Worm (Caenorhabditis elegans): Measurements from ENCODE around the gene Y71H10B.1.
"Not testable (repeated sequence)": the region's sequence is repeated elsewhere in the genome, so short reads cannot be mapped to it uniquely, and the experiment has no call there.

The Y71H10B.1 gene

DNA sequence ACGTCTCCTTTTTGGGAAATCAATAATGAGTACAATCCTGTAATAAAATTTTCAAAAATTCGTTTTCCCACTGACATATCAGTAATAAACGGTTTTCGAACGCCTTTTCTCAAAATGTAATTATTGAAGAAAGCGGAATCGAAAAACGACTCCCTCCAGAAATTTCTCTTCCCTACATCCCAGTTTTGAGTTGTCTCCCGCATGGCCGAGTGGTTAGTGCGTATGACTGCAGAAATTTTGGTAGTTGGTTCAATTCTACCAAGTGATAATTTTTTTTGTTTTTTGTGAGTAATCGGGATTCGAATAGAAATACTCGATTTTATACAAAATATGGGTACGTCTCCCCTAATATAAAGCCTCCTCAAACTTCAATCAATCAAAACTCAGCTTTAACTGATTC, 38.4 kb downstream of the Y71H10B.1 start (continued):
- TF ChIP-seq rpc-1 (optimal IDR thresholded peaks at IDR 0.05): not testable (repeated sequence)
- TF ChIP-seq rpc-1 (tag; optimal IDR thresholded peaks at IDR 0.05) (peak; percentile 34), ztf-25 (GFP tag; IDR thresholded peaks at IDR 0.05) (peak; percentile 78), hmg-1.2 (GFP tag; IDR thresholded peaks at IDR 0.05) (peak; percentile 64), dox-1 (GFP tag; IDR thresholded peaks at IDR 0.05) (peak; percentile 72), hmg-20 (GFP tag; IDR thresholded peaks at IDR 0.05) (peak; percentile 58; the same call in 1 of the 2 replicates), ceh-40 (GFP tag; IDR thresholded peaks at IDR 0.05) (0 out of 2 replicates have a peak, but pooled peaks have one; percentile 23), tbp1 (GFP tag; optimal IDR thresholded peaks at IDR 0.05) (peak; percentile 81)

DNA sequence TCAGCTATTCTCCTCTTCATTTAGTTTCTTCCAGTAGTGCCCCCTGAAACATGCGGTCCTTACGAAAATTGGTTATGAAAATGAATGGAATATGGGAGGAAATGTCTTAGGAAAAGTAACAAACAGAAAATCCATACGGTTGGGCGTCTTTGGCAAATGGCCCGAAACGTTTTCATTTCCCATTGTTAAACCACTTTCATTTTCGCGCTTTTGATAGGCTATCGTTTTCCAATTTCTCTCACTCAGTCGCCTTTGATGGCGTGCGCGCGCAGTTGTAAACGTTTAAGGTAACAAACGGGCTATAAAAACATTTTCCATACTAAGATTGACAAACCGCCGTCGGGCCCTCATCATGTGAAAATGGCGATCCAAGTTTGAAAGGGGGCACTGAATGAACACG, 45.0 kb downstream of the Y71H10B.1 start:
- TF ChIP-seq F10E7.11 (tag; optimal IDR thresholded peaks at IDR 0.05) (no peak), madf-3 (GFP tag; IDR thresholded peaks at IDR 0.05) (no peak), aptf-2 (GFP tag; conservative IDR thresholded peaks at IDR 0.05) (no peak), snpc-1.1 (tag; optimal IDR thresholded peaks at IDR 0.05; ENCODE audit: insufficient read depth) (no peak), B0261.1 (tag; optimal IDR thresholded peaks at IDR 0.05) (no peak), C06A6.2 (GFP tag; conservative IDR thresholded peaks at IDR 0.05) (no peak), hsf-1 (GFP tag; IDR thresholded peaks at IDR 0.05) (no peak), ccch-3 (GFP tag; optimal IDR thresholded peaks at IDR 0.05) (no peak)

DNA sequence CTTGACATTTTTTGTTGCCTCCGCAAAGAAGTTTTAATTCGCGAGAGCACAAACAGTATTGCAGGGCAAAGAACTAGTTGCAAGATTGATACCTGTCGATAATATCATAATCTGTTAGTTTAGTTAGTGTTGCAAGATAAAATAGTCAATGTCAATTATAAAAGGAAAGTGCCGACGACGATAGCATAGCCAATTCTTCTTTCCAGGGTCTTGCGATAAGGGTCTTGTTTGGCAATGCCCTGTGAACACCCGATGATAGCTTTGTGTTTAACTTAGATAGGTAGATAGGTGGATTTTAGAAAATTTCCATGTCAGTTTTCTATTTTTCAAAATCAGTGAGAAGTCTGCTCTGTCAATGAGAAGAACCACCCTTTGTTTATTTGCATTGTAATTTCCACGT, 45.8 kb downstream of the Y71H10B.1 start:
- TF ChIP-seq nhr-179 (tag; optimal IDR thresholded peaks at IDR 0.05) (no peak), unc-62 (GFP tag; optimal IDR thresholded peaks at IDR 0.05) (no peak), athp-1 (tag; optimal IDR thresholded peaks at IDR 0.05) (no peak), rpc-1 (optimal IDR thresholded peaks at IDR 0.05) (no peak), rpc-1 (tag; optimal IDR thresholded peaks at IDR 0.05) (no peak), nhr-80 (tag; optimal IDR thresholded peaks at IDR 0.05) (no peak), repo-1 (tag; optimal IDR thresholded peaks at IDR 0.05) (no peak), attf-3 (GFP tag; conservative IDR thresholded peaks at IDR 0.05) (no peak), lsl-1 (GFP tag; optimal IDR thresholded peaks at IDR 0.05) (no peak), B0336.3 (GFP tag; IDR thresholded peaks at IDR 0.05) (no peak), C17E4.6 (GFP tag; IDR thresholded peaks at IDR 0.05) (no peak), ztf-25 (GFP tag; IDR thresholded peaks at IDR 0.05) (no peak)

DNA sequence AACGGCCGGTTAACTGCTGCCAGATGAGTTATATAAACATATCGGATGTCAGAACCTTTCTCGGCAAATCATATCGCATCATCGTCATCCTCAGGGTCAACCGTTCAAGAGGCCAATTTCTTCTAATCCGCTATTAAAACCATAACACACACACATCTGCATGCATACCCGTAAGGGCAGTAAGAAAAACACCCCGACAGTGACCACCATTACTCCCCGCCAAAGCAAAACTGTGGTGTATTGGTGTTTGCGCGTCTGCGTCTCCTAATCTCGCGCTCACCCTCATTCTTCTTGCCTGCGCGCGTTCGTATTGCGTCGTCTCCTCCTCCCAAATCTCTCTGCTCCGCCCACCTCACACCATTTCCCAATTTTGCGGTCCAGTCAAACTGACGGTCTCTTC, 46.6 kb downstream of the Y71H10B.1 start:
- TF ChIP-seq dox-1 (GFP tag; IDR thresholded peaks at IDR 0.05) (0 out of 2 replicates have a peak, but pooled peaks have one; percentile 16), Y95B8A.8 (GFP tag; IDR thresholded peaks at IDR 0.05) (no peak), aptf-2 (GFP tag; conservative IDR thresholded peaks at IDR 0.05) (no peak), B0336.3 (GFP tag; IDR thresholded peaks at IDR 0.05) (no peak), efl-1 (GFP tag; optimal IDR thresholded peaks at IDR 0.05) (peak; percentile 18), nhr-27 (tag; optimal IDR thresholded peaks at IDR 0.05) (no peak), zfh-2 (GFP tag; conservative IDR thresholded peaks at IDR 0.05) (0 out of 2 replicates have a peak, but pooled peaks have one; percentile 37), hrde-1 (tag; optimal IDR thresholded peaks at IDR 0.05; ENCODE audit: borderline replicate concordance) (no peak), ZK185.1 (tag; optimal IDR thresholded peaks at IDR 0.05; ENCODE audit: poor library complexity, severe bottlenecking) (no peak), F37B4.10 (GFP tag; IDR thresholded peaks at IDR 0.05) (0 out of 2 replicates have a peak, but pooled peaks have one; percentile 69), madf-6 (GFP tag; IDR thresholded peaks at IDR 0.05) (peak; percentile 17; the same call in 1 of the 2 replicates), hlh-12 (tag; optimal IDR thresholded peaks at IDR 0.05) (no peak)
